Worm (Caenorhabditis elegans) whole organism, late embryonic: ENCODE results near the gene srbc-65.

Experiments
- C08G9.2 ChIP-seq: sonication (generic microtip); optimal IDR thresholded peaks from 2 replicates; lab custom pipeline; 2016; ENCODE audit warnings: mild to moderate bottlenecking, missing genetic modification characterization, moderate library complexity, missing compliant biosample characterization
- C38D4.7 ChIP-seq: fragments of 200-800 bp; sonication (Bioruptor generic); optimal IDR thresholded peaks from 2 replicates; lab custom pipeline; 2018; ENCODE audit warnings: mild to moderate bottlenecking, missing genetic modification characterization, moderate library complexity, missing compliant biosample characterization
- K09A11.1 ChIP-seq: sonication (generic microtip); optimal IDR thresholded peaks from 2 replicates; lab custom pipeline; 2017; ENCODE audit warnings: antibody characterized with exemption, mild to moderate bottlenecking, missing genetic modification characterization, missing compliant biosample characterization; ENCODE audit not compliant: insufficient read depth
- T23F11.4 ChIP-seq: fragments of 200-800 bp; sonication (Bioruptor generic); optimal IDR thresholded peaks from 2 replicates; lab custom pipeline; 2018; ENCODE audit warnings: mild to moderate bottlenecking, missing genetic modification characterization, missing compliant biosample characterization
- ama-1 ChIP-seq: fragments of 150-350 bp; optimal IDR thresholded peaks from 2 replicates; lab custom pipeline; 2014
- ceh-14 ChIP-seq: sonication (generic microtip); optimal IDR thresholded peaks from 2 replicates; lab custom pipeline; 2016; ENCODE audit warnings: missing genotype, missing genetic modification characterization, missing compliant biosample characterization
- ceh-18 ChIP-seq: sonication (generic microtip); optimal IDR thresholded peaks from 2 replicates; lab custom pipeline; 2016; ENCODE audit warnings: missing genetic modification characterization, missing compliant biosample characterization
- ceh-19 ChIP-seq: fragments of 200-800 bp; sonication (Bioruptor generic); optimal IDR thresholded peaks from 2 replicates; lab custom pipeline; 2018; ENCODE audit warnings: mild to moderate bottlenecking, missing genetic modification characterization, missing compliant biosample characterization
- ceh-2 ChIP-seq: sonication (generic microtip); optimal IDR thresholded peaks from 2 replicates; lab custom pipeline; 2016; ENCODE audit warnings: missing genotype, missing genetic modification characterization, missing compliant biosample characterization
- ceh-24 ChIP-seq: sonication (generic microtip); optimal IDR thresholded peaks from 2 replicates; lab custom pipeline; 2016; ENCODE audit warnings: mild to moderate bottlenecking, missing genetic modification characterization, missing compliant biosample characterization
- ceh-30 ChIP-seq: fragments of 150-350 bp; optimal IDR thresholded peaks from 2 replicates; lab custom pipeline; 2014; ENCODE audit warnings: missing biosample characterization, missing genetic modification characterization
- ceh-34 ChIP-seq: sonication (generic microtip); optimal IDR thresholded peaks from 2 replicates; lab custom pipeline; 2016; ENCODE audit warnings: mild to moderate bottlenecking, missing genetic modification characterization, missing compliant biosample characterization
- ceh-45 ChIP-seq: fragments of 200-800 bp; sonication (Bioruptor generic); IDR thresholded peaks from 2 replicates; pipeline ENCODE4 v1.3.6; 2022; ENCODE audit warnings: missing genetic modification reagents, missing genetic modification characterization, missing compliant biosample characterization
- ceh-48 ChIP-seq: sonication (generic microtip); optimal IDR thresholded peaks from 2 replicates; lab custom pipeline; 2016; ENCODE audit warnings: missing genetic modification characterization, inconsistent platforms, missing compliant biosample characterization
- ceh-6 ChIP-seq: fragments of 200-800 bp; sonication (Bioruptor generic); optimal IDR thresholded peaks from 2 replicates; lab custom pipeline; 2018; ENCODE audit warnings: mild to moderate bottlenecking, missing genetic modification characterization, missing compliant biosample characterization
- che-1 ChIP-seq: sonication (generic microtip); optimal IDR thresholded peaks from 2 replicates; lab custom pipeline; 2016; ENCODE audit warnings: mild to moderate bottlenecking, missing genetic modification characterization, missing compliant biosample characterization
- dve-1 ChIP-seq: sonication (generic microtip); optimal IDR thresholded peaks from 2 replicates; lab custom pipeline; 2017; ENCODE audit warnings: antibody characterized with exemption, mild to moderate bottlenecking, missing genetic modification characterization, missing compliant biosample characterization
- elt-2 ChIP-seq: sonication (generic microtip); optimal IDR thresholded peaks from 2 replicates; lab custom pipeline; 2016; ENCODE audit warnings: missing genetic modification reagents, missing genetic modification characterization, missing compliant biosample characterization
- elt-4 ChIP-seq: sonication (generic microtip); optimal IDR thresholded peaks from 2 replicates; lab custom pipeline; 2016; ENCODE audit warnings: missing genetic modification characterization, missing compliant biosample characterization
- fkh-10 ChIP-seq: fragments of 150-350 bp; optimal IDR thresholded peaks from 2 replicates; lab custom pipeline; 2014; ENCODE audit warnings: missing biosample characterization, missing genetic modification reagents, missing genetic modification characterization
- fkh-6 ChIP-seq: sonication (generic microtip); optimal IDR thresholded peaks from 2 replicates; lab custom pipeline; 2016; ENCODE audit warnings: missing genetic modification characterization, missing compliant biosample characterization
- gmeb-2 ChIP-seq: sonication (generic microtip); optimal IDR thresholded peaks from 2 replicates; lab custom pipeline; 2016; ENCODE audit warnings: missing genetic modification characterization, inconsistent platforms, missing compliant biosample characterization
- hlh-15 ChIP-seq: sonication (generic microtip); optimal IDR thresholded peaks from 2 replicates; lab custom pipeline; 2016; ENCODE audit warnings: missing genetic modification characterization, missing compliant biosample characterization
- hlh-30 ChIP-seq: sonication (generic microtip); optimal IDR thresholded peaks from 2 replicates; lab custom pipeline; 2017; ENCODE audit warnings: antibody characterized with exemption, missing genetic modification characterization, missing compliant biosample characterization; ENCODE audit not compliant: insufficient read depth
- hlh-6 ChIP-seq: sonication (generic microtip); optimal IDR thresholded peaks from 2 replicates; lab custom pipeline; 2016; ENCODE audit warnings: missing genotype, missing genetic modification characterization, missing compliant biosample characterization
- lin-11 ChIP-seq: fragments of 200-800 bp; sonication (Bioruptor generic); optimal IDR thresholded peaks from 2 replicates; lab custom pipeline; 2018; ENCODE audit warnings: mild to moderate bottlenecking, missing genetic modification characterization, missing compliant biosample characterization
- mec-3 ChIP-seq: sonication (generic microtip); optimal IDR thresholded peaks from 2 replicates; lab custom pipeline; 2016; ENCODE audit warnings: borderline replicate concordance, missing genetic modification characterization, missing compliant biosample characterization
- nfya-1 ChIP-seq: sonication (generic microtip); optimal IDR thresholded peaks from 2 replicates; lab custom pipeline; 2017; ENCODE audit warnings: missing genetic modification characterization, mild to moderate bottlenecking, missing compliant biosample characterization, antibody characterized with exemption, moderate library complexity
- nhr-232 ChIP-seq: sonication (generic microtip); optimal IDR thresholded peaks from 2 replicates; lab custom pipeline; 2016; ENCODE audit warnings: missing genetic modification characterization, missing compliant biosample characterization
- npax-4 ChIP-seq: sonication (generic microtip); optimal IDR thresholded peaks from 2 replicates; lab custom pipeline; 2016; ENCODE audit warnings: missing genetic modification characterization, missing compliant biosample characterization
- pat-9 ChIP-seq: fragments of 200-800 bp; sonication (Bioruptor generic); optimal IDR thresholded peaks from 2 replicates; lab custom pipeline; 2018; ENCODE audit warnings: mild to moderate bottlenecking, missing genetic modification characterization, moderate library complexity, missing compliant biosample characterization
- pax-1 ChIP-seq: fragments of 150-350 bp; optimal IDR thresholded peaks from 2 replicates; lab custom pipeline; 2014; ENCODE audit warnings: missing biosample characterization, missing genetic modification characterization
- pha-4 ChIP-seq: fragments of 150-350 bp; optimal IDR thresholded peaks from 2 replicates; lab custom pipeline; 2018; ENCODE audit warnings: missing biosample characterization, missing genetic modification reagents, missing genetic modification characterization
- ref-2 ChIP-seq: sonication (generic microtip); optimal IDR thresholded peaks from 2 replicates; lab custom pipeline; 2016; ENCODE audit warnings: missing genetic modification characterization, missing compliant biosample characterization
- sdc-2 ChIP-seq: sonication (generic microtip); optimal IDR thresholded peaks from 2 replicates; lab custom pipeline; 2016; ENCODE audit warnings: missing genotype, missing genetic modification characterization, missing compliant biosample characterization
- syd-9 ChIP-seq: sonication (generic microtip); optimal IDR thresholded peaks from 2 replicates; lab custom pipeline; 2016; ENCODE audit warnings: mild to moderate bottlenecking, missing genetic modification characterization, moderate library complexity, missing compliant biosample characterization
- tbx-2 ChIP-seq: sonication (generic microtip); optimal IDR thresholded peaks from 2 replicates; lab custom pipeline; 2016; ENCODE audit warnings: missing genetic modification characterization, missing compliant biosample characterization
- tbx-7 ChIP-seq: sonication (generic microtip); optimal IDR thresholded peaks from 2 replicates; lab custom pipeline; 2016; ENCODE audit warnings: missing genotype, missing genetic modification characterization, missing compliant biosample characterization
- ttx-3 ChIP-seq: sonication (generic microtip); optimal IDR thresholded peaks from 2 replicates; lab custom pipeline; 2016; ENCODE audit warnings: missing genetic modification reagents, missing genetic modification characterization, missing compliant biosample characterization
- unc-3 ChIP-seq, 2 experiments: fragments of 200-800 bp in 1 of 2; sonication (Bioruptor generic) in 1 of 2; sonication (generic microtip) in 1 of 2; conservative IDR thresholded peaks in 1 of 2; optimal IDR thresholded peaks in 1 of 2; 2 replicates each; pipeline versions ENCODE4 v1.3.6 to Lab custom; 2016 to 2022; ENCODE audit warnings: missing compliant biosample characterization in 2 of 2, missing genetic modification characterization in 2 of 2, missing genetic modification reagents in 1 of 2
- unc-55 ChIP-seq: sonication (generic microtip); optimal IDR thresholded peaks from 2 replicates; lab custom pipeline; 2017; ENCODE audit warnings: missing biosample characterization, missing genetic modification reagents, missing genetic modification characterization
- unc-86 ChIP-seq: sonication (generic microtip); optimal IDR thresholded peaks from 2 replicates; lab custom pipeline; 2016; ENCODE audit warnings: missing genetic modification characterization, missing compliant biosample characterization
- zip-5 ChIP-seq: sonication (generic microtip); optimal IDR thresholded peaks from 2 replicates; lab custom pipeline; 2016; ENCODE audit warnings: missing genetic modification characterization, missing compliant biosample characterization
- ztf-16 ChIP-seq: sonication (generic microtip); optimal IDR thresholded peaks from 2 replicates; lab custom pipeline; 2017; ENCODE audit warnings: missing genetic modification characterization, missing compliant biosample characterization

srbc-65 gene

DNA sequence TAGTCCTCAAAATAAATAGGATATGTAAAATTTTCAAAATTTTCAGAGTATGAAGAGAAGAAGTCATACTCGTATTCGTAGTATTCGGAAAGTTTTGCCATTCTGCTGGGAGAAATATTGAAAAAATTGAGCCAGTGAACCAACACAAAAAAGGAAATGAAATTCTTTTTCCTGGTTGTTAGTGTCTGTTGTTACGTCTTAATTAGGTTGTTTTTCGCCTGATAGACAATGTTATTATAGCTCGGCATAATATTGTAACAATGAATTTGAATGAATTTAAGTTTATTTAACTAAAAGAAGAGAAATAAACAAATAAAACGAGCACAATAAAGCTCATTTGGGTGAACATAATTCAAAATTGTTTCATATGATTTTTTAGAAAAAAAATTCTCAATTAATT is 37.6 kb downstream of the srbc-65 start, which contains the start of gene srw-73:
TSS of gene srw-73 (minus strand) at position 101 of the 400 bp plus-strand sequence.
- TF ChIP-seq ceh-6 (GFP tag; lab: Kevin White, UChicago) (no peak), hlh-30 (tag; lab: Kevin White, UChicago) (no peak), che-1 (tag; lab: Kevin White, UChicago) (no peak), gmeb-2 (tag; lab: Kevin White, UChicago) (no peak), tbx-7 (tag; lab: Kevin White, UChicago) (no peak), npax-4 (tag; lab: Kevin White, UChicago) (no peak), hlh-6 (tag; lab: Kevin White, UChicago) (no peak), lin-11 (tag; lab: Kevin White, UChicago) (no peak), dve-1 (tag; lab: Kevin White, UChicago) (no peak), T23F11.4 (GFP tag; lab: Kevin White, UChicago) (no peak), nhr-232 (no peak), zip-5 (no peak), ceh-45 (no peak), ttx-3 (tag; lab: Kevin White, UChicago) (no peak)

DNA sequence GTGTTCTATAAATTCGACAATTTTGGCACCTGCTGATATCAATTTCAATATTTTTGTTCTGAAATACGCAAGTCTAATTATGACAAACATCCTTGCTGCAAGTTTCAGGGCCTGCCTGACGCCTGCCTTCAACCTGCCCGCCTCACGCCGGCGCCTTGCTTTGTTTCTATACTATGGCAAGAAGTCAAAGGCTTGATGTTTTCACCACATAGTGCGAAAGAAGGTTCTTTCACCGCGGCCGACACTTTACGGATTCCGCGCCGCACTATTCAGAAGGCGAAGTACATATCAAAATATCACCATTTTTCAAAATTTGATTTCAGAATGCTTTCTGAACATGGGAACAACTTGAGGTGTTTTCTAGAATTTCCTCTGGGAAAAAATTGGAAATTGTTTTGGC is 38.7 kb downstream of the srbc-65 start:
- TF ChIP-seq ceh-30 (tag; lab: Kevin White, UChicago): no peak
- no peak for TF ChIP-seq unc-55 (GFP tag; lab: Kevin White, UChicago)
- TF ChIP-seq dve-1 (tag; lab: Kevin White, UChicago): no peak
- no peak for TF ChIP-seq unc-86 (tag; lab: Kevin White, UChicago)
- no peak for TF ChIP-seq ceh-2 (tag; lab: Kevin White, UChicago)
- TF ChIP-seq mec-3 (tag; lab: Kevin White, UChicago): no peak
- TF ChIP-seq nfya-1 (tag; lab: Kevin White, UChicago): no peak
- no peak for TF ChIP-seq hlh-15
- TF ChIP-seq ceh-48 (tag; lab: Kevin White, UChicago): no peak
- no peak for TF ChIP-seq elt-4 (tag; lab: Kevin White, UChicago)
- TF ChIP-seq ref-2: no peak
- no peak for TF ChIP-seq tbx-2 (tag; lab: Kevin White, UChicago)
- TF ChIP-seq ceh-18 (tag; lab: Kevin White, UChicago): no peak
- no peak for TF ChIP-seq elt-2
- TF ChIP-seq ceh-14 (tag; lab: Kevin White, UChicago): no peak
- TF ChIP-seq C38D4.7 (GFP tag; lab: Kevin White, UChicago): no peak
- TF ChIP-seq, all 69 proteins: peak for 0

DNA sequence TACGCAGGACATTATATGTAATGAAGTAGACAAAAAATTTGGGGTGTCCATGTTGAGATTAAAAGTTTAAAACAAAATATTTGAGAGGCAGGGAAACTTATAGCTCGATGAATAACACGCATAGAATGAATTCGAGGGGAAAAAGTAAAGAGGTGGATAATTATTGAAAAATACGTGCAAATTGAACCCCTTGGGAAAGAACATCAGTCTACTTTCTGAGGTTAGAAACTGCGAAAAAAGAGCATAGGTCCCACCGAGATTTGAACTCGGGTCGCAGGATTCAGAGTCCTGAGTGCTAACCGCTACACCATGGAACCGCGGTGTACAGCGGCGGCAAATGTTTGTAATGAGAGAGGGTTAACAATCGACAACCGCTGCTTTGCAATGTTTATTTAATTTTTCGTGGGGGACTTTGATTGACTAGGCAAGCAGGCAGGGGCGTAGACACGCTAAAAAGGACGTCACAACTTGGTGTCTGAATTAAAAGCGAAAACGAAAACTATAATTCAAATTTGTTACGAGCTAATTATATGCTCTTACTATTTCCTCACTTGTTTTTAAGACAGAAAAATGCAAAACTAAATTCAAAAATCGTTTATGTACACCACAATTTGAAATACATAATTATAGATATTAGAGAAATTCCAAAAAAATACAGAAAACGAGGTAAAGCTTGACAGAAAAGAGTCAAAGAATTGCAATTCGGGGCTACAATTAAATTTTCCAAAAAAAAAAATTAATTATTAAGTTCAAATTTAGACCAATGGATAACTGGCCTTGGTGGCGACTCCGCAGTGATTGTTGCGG is 41.4 kb downstream of the srbc-65 start, which contains the start of gene srh-269:
TSS of gene srh-269 (minus strand) at position 51 of the 807 bp plus-strand sequence.
- TF ChIP-seq sdc-2 (peak; percentile 38), ztf-16 (tag; lab: Kevin White, UChicago) (peak; percentile 32), pax-1 (tag; lab: Kevin White, UChicago) (no peak), C38D4.7 (GFP tag; lab: Kevin White, UChicago) (peak; percentile 70), pha-4 (tag; lab: Kevin White, UChicago) (no peak), ceh-24 (tag; lab: Kevin White, UChicago) (no peak), C08G9.2 (tag; lab: Kevin White, UChicago) (peak; percentile 61), K09A11.1 (peak; percentile 10), zip-5 (peak; percentile 1), fkh-6 (tag; lab: Kevin White, UChicago) (peak; percentile 67), pat-9 (tag; lab: Kevin White, UChicago) (peak; percentile 56), ceh-2 (tag; lab: Kevin White, UChicago) (peak; percentile 50), ceh-34 (tag; lab: Kevin White, UChicago) (peak; percentile 68), T23F11.4 (GFP tag; lab: Kevin White, UChicago) (no peak), unc-86 (tag; lab: Kevin White, UChicago) (peak; percentile 33), lin-11 (tag; lab: Kevin White, UChicago) (peak; percentile 58), fkh-10 (GFP tag; lab: Kevin White, UChicago) (no peak), unc-55 (GFP tag; lab: Kevin White, UChicago) (no peak), ceh-18 (tag; lab: Kevin White, UChicago) (peak; percentile 56), nfya-1 (tag; lab: Kevin White, UChicago) (peak; percentile 61), ceh-14 (tag; lab: Kevin White, UChicago) (peak; percentile 74), ceh-45 (no peak), ama-1 (lab: Kevin White, UChicago) (no peak), hlh-30 (tag; lab: Kevin White, UChicago) (no peak), nhr-232 (peak; percentile 53), ceh-19 (peak; percentile 79), ceh-30 (tag; lab: Kevin White, UChicago) (no peak), unc-3 (GFP tag; conservative IDR thresholded peaks at IDR 0.05; lab: Robert Waterston, UW) (no peak), unc-3 (tag; optimal IDR thresholded peaks at IDR 0.05; lab: Kevin White, UChicago) (peak; percentile 32), tbx-2 (tag; lab: Kevin White, UChicago) (peak; percentile 43), syd-9 (tag; lab: Kevin White, UChicago) (peak; percentile 71)
